Fruit fly (Drosophila melanogaster): ENCODE results near the gene Smyd3.

Gene Smyd3

DNA sequence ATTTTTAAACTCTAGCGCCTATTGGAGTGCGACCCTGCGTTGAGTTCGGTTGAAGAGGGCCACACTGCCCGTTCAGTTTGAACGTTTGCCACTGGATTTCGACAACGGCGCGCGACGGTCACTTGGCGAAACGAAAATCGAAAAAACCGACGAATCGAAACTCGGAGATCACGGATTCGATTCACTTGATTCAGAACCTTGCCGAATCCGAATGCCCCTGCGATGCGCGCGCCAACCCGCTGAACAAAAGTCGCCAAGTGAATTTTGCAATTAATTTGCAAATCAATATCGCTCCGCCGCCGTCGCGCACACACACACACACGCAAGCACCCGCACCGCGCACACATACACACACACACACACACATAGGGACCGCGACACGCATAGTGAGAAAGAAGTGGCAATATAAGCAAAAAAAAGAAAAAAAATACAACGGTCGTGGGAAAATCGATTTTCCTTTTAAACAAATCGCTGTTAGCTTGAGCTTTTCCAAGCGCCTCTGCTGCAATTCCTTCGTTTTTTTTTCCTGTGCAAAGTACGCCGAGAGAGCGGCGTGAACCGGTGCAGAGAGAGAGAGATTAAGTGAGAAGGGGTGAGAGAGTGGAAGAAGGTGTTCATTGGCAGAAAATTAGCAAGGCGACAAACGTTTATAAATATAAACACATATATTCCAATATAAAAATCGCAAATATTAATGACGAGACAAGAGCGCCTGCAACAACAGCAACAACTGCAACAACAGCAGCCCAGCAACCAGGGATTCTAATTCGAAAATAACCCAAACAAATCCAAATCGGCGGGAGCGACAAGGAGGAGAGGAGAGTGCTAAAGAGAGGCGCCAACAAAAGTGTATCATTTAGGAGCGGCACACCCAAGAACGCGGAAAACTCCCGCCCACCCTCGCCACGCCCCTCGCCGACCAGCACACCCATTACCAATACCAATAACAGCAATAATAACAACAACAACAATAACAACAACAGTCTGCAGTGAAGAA, 20.0 kb downstream of the Smyd3 start, which contains the start of gene egh (continued):
- TF ChIP-seq CG9876 (GFP tag; optimal IDR thresholded peaks at IDR 0.05): no peak
- no peak for TF ChIP-seq gro (GFP tag; optimal IDR thresholded peaks at IDR 0.05)
- TF ChIP-seq GATAe (GFP tag; conservative IDR thresholded peaks at IDR 0.05): no peak
- TF ChIP-seq CG34224 (GFP tag; IDR thresholded peaks at IDR 0.05; ENCODE audit: partially characterized antibody): no peak
- peak; percentile 34 for TF ChIP-seq pho (GFP tag; optimal IDR thresholded peaks at IDR 0.05)
- TF ChIP-seq seq (GFP tag; IDR thresholded peaks at IDR 0.05): no peak
- TF ChIP-seq cg (GFP tag; optimal IDR thresholded peaks at IDR 0.05): peak; percentile 92
- TF ChIP-seq CG16815 (GFP tag; optimal IDR thresholded peaks at IDR 0.05): no peak
- peak; percentile 58 for TF ChIP-seq MBD-R2 (GFP tag; IDR thresholded peaks at IDR 0.05)
- peak; percentile 6 for TF ChIP-seq CG17802 (tag; optimal IDR thresholded peaks at IDR 0.05)
- no peak for TF ChIP-seq tin (GFP tag; optimal IDR thresholded peaks at IDR 0.05)
- no peak for TF ChIP-seq CG9609 (GFP tag; optimal IDR thresholded peaks at IDR 0.05)
- TF ChIP-seq bowl (GFP tag; IDR thresholded peaks at IDR 0.05): no peak
- no peak for TF ChIP-seq CG6272 (GFP tag; IDR thresholded peaks at IDR 0.05)
- no peak for TF ChIP-seq Tbp (GFP tag; optimal IDR thresholded peaks at IDR 0.05)
- TF ChIP-seq gfzf (GFP tag; optimal IDR thresholded peaks at IDR 0.05): peak; percentile 95
- TF ChIP-seq Ets65A (GFP tag): no peak
- peak; percentile 5 for TF ChIP-seq CG13624 (GFP tag; optimal IDR thresholded peaks at IDR 0.05)
- no peak for TF ChIP-seq Pdp1 (GFP tag; optimal IDR thresholded peaks at IDR 0.05)
- no peak for TF ChIP-seq CG3281 (GFP tag; optimal IDR thresholded peaks at IDR 0.05)
- no peak for TF ChIP-seq cad (GFP tag; optimal IDR thresholded peaks at IDR 0.05)
- no peak for TF ChIP-seq CG17912 (GFP tag; optimal IDR thresholded peaks at IDR 0.05)
- no peak for TF ChIP-seq CG18764 (GFP tag; optimal IDR thresholded peaks at IDR 0.05)
- peak; percentile 51 for TF ChIP-seq Mes4 (GFP tag; optimal IDR thresholded peaks at IDR 0.05)
- TF ChIP-seq slp2 (GFP tag; optimal IDR thresholded peaks at IDR 0.05): no peak
- TF ChIP-seq Dll (GFP tag; IDR thresholded peaks at IDR 0.05; ENCODE audit: partially characterized antibody): no peak
- no peak for TF ChIP-seq CG7928 (GFP tag; optimal IDR thresholded peaks at IDR 0.05)
- TF ChIP-seq CG8478 (optimal IDR thresholded peaks at IDR 0.05): peak; percentile 70
- TF ChIP-seq CrebB (tag; optimal IDR thresholded peaks at IDR 0.05): no peak
- TF ChIP-seq Deaf1 (tag; optimal IDR thresholded peaks at IDR 0.05): peak; percentile 81
- peak; percentile 43 for TF ChIP-seq Sin3A (optimal IDR thresholded peaks at IDR 0.05)
- no peak for TF ChIP-seq ham (GFP tag; IDR thresholded peaks at IDR 0.05)
- no peak for TF ChIP-seq CG6175 (GFP tag; IDR thresholded peaks at IDR 0.05)
- TF ChIP-seq CG17359 (tag; optimal IDR thresholded peaks at IDR 0.05): no peak
- no peak for TF ChIP-seq tup (GFP tag; optimal IDR thresholded peaks at IDR 0.05)
- no peak for TF ChIP-seq Kr (GFP tag; optimal IDR thresholded peaks at IDR 0.05)
- no peak for TF ChIP-seq CG8388 (GFP tag; optimal IDR thresholded peaks at IDR 0.05)
- TF ChIP-seq mld (GFP tag; IDR thresholded peaks at IDR 0.05; ENCODE audit: partially characterized antibody): no peak
- TF ChIP-seq Ptx1 (GFP tag; IDR thresholded peaks at IDR 0.05): peak; percentile 60
- TF ChIP-seq CG13775 (GFP tag; optimal IDR thresholded peaks at IDR 0.05): peak; percentile 51
- TF ChIP-seq chif (GFP tag; optimal IDR thresholded peaks at IDR 0.05): peak; percentile 0 to 37
- TF ChIP-seq zen (tag; optimal IDR thresholded peaks at IDR 0.05): no peak
- no peak for TF ChIP-seq luna (GFP tag; optimal IDR thresholded peaks at IDR 0.05)
- TF ChIP-seq dmrt11E (tag; optimal IDR thresholded peaks at IDR 0.05): no peak
- peak; percentile 50 for TF ChIP-seq Sry-δ (GFP tag; optimal IDR thresholded peaks at IDR 0.05)
- no peak for TF ChIP-seq CG31365 (tag; optimal IDR thresholded peaks at IDR 0.05)
- peak; percentile 7 for TF ChIP-seq scrt (GFP tag; optimal IDR thresholded peaks at IDR 0.05)
- TF ChIP-seq CG16863 (GFP tag; optimal IDR thresholded peaks at IDR 0.05): no peak
- no peak for TF ChIP-seq CG3995 (GFP tag; optimal IDR thresholded peaks at IDR 0.05)
- TF ChIP-seq ssp (GFP tag; IDR thresholded peaks at IDR 0.05): 0 out of 2 replicates have a peak, but pooled peaks have one; percentile 9
